Worm (Caenorhabditis elegans): Measurements from ENCODE around the gene C53D6.11.

DNA sequence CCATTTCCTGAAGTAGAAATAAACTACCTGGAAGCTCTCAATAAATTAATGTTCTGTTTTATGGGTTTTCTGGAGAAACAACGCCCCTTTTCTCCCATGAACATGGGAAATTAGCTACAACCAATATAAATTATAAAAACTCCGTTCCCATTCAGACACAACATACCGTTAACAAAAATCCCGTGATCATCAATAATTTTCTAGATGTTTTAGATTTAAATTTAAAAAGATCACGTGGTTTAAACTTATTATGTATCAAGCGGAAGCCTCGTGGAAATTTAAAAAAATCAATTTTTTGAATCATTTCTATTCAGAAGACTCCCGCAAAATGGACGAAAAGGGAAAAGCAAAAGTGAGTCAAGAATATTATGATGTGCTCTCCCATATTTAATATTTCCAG lies 44.5 kb upstream of the C53D6.11 start, which contains the start of gene C53B4.2:
- no peak for TF ChIP-seq ama-1 (optimal IDR thresholded peaks at IDR 0.05)
- no peak for TF ChIP-seq tbx-11 (GFP tag; IDR thresholded peaks at IDR 0.05)
- TF ChIP-seq aly-1 (tag; optimal IDR thresholded peaks at IDR 0.05) = no peak
- no peak for TF ChIP-seq flt-1 (GFP tag; IDR thresholded peaks at IDR 0.05)
- TF ChIP-seq pes-1 (GFP tag; IDR thresholded peaks at IDR 0.05) = no peak
- TF ChIP-seq hmbx-1 (tag; optimal IDR thresholded peaks at IDR 0.05) = no peak
- TF ChIP-seq scrt-1 (GFP tag; IDR thresholded peaks at IDR 0.05) = no peak
- no peak for TF ChIP-seq hmg-4 (GFP tag; optimal IDR thresholded peaks at IDR 0.05)
- TF ChIP-seq ceh-13 (GFP tag; optimal IDR thresholded peaks at IDR 0.05) = no peak
- no peak for TF ChIP-seq sea-1 (GFP tag; conservative IDR thresholded peaks at IDR 0.05)

All from whole organism, early embryonic.